Fruit fly (Drosophila melanogaster): ENCODE data around the gene CG34117.

Gene CG34117

DNA sequence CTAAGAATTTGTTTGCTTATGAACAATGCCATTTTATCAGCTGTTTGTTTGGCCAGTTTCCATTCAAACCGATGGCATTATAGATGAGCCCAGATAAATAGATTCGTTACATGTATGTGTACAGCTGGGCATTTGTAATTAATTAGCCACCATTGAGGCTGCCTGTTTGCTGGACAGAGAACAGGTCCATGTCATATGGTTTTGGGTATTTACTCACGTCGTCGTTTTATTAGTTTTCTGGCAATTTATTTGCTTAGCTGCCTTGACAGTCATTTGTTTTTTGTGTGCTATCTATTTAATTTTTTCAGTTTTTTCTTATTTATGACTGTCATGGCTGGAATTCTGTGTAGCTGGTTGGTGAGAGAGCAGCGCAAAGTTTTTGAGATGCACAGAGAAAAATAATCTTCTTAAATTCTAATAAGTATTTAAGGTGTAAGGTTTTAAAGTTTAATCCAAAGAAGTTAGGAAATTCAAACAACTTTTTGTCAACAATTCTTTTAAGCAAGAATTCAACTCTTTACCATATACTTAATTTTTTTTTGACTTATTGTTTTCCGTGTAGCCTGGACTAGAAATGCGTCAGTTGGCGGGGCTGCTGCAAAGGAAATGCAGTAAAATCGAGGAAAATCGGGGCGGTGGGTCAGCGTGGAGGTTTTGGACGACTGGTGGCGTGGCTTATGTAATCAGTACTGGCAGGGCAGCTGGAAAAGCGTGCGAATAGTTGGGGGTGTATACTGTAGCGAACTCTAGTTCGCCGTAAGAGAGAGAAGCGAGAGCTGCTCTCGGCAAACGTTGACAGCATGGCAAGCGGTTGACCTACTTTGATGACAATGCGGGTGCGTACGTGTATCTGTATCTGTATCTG is 34.9 kb upstream of the CG34117 start (continued):
- TF ChIP-seq CG8119 (GFP tag; IDR thresholded peaks at IDR 0.05) (peak; percentile 87), net (GFP tag; optimal IDR thresholded peaks at IDR 0.05) (peak; percentile 74), Gug (GFP tag; IDR thresholded peaks at IDR 0.05) (peak; percentile 84), esn (GFP tag; optimal IDR thresholded peaks at IDR 0.05) (peak; percentile 41), topi (GFP tag; optimal IDR thresholded peaks at IDR 0.05) (no peak), Sox15 (GFP tag; optimal IDR thresholded peaks at IDR 0.05) (peak; percentile 5), CG3919 (GFP tag; optimal IDR thresholded peaks at IDR 0.05) (peak; percentile 60), CG34406 (GFP tag; optimal IDR thresholded peaks at IDR 0.05) (peak; percentile 17), Ets21C (GFP tag; optimal IDR thresholded peaks at IDR 0.05) (no peak), cyc (GFP tag; optimal IDR thresholded peaks at IDR 0.05) (peak; percentile 28), fd85E (GFP tag; optimal IDR thresholded peaks at IDR 0.05) (no peak), Sox14 (GFP tag; optimal IDR thresholded peaks at IDR 0.05) (peak; percentile 39), Eip93F (GFP tag; optimal IDR thresholded peaks at IDR 0.05) (no peak), CG6163 (GFP tag; IDR thresholded peaks at IDR 0.05) (0 out of 3 replicates have a peak, but pooled peaks have one; percentile 30), CG4318 (GFP tag; optimal IDR thresholded peaks at IDR 0.05) (peak; percentile 67), CG6276 (GFP tag; optimal IDR thresholded peaks at IDR 0.05) (peak; percentile 85), vri (GFP tag; optimal IDR thresholded peaks at IDR 0.05) (peak; percentile 4), eg (GFP tag; IDR thresholded peaks at IDR 0.05) (peak; percentile 95)

DNA sequence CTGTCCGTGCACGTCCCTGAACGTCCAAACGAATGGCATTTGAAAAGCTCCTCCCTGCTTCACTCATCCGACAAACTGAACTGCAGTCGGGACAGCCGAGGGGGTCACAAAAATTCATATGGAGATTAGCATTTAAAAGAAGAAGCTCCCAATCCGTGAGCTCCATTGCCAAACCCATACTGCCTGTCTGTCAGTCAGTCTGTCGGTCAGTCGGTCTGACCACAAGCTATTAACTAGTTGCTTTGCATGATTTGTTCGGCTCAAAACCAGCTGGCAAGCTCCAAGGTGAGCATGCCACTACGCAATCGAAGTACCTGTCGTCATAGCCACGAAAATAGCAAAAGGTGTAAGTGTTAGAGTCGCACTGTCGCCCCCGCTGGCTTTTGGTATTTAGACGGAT is 33.9 kb upstream of the CG34117 start:
- no peak for TF ChIP-seq dac (GFP tag; optimal IDR thresholded peaks at IDR 0.05)
- TF ChIP-seq CG15336 (GFP tag; IDR thresholded peaks at IDR 0.05) = no peak
- no peak for TF ChIP-seq salr (GFP tag; optimal IDR thresholded peaks at IDR 0.05)
- no peak for TF ChIP-seq svp (GFP tag)
- no peak for TF ChIP-seq ss (GFP tag; optimal IDR thresholded peaks at IDR 0.05)
- no peak for TF ChIP-seq Gug (GFP tag; IDR thresholded peaks at IDR 0.05)
- no peak for TF ChIP-seq esn (GFP tag; optimal IDR thresholded peaks at IDR 0.05)
- no peak for TF ChIP-seq CG4318 (GFP tag; optimal IDR thresholded peaks at IDR 0.05)
- TF ChIP-seq OdsH (GFP tag; optimal IDR thresholded peaks at IDR 0.05) = no peak
- TF ChIP-seq fd85E (GFP tag; optimal IDR thresholded peaks at IDR 0.05) = no peak
- no peak for TF ChIP-seq CG16779 (tag; optimal IDR thresholded peaks at IDR 0.05)
- TF ChIP-seq Ets96B (tag; optimal IDR thresholded peaks at IDR 0.05) = no peak
- no peak for TF ChIP-seq Eip78C (GFP tag)
- no peak for TF ChIP-seq fd59A (GFP tag; optimal IDR thresholded peaks at IDR 0.05)
- TF ChIP-seq Eip75B (GFP tag; optimal IDR thresholded peaks at IDR 0.05) = no peak
- TF ChIP-seq CG7368 (GFP tag; optimal IDR thresholded peaks at IDR 0.05) = no peak
- TF ChIP-seq Sox102F (GFP tag; optimal IDR thresholded peaks at IDR 0.05) = no peak
- no peak for TF ChIP-seq lz (GFP tag; optimal IDR thresholded peaks at IDR 0.05)
- no peak for TF ChIP-seq CG31627 (GFP tag; optimal IDR thresholded peaks at IDR 0.05)
- no peak for TF ChIP-seq CG6854 (GFP tag; optimal IDR thresholded peaks at IDR 0.05)

DNA sequence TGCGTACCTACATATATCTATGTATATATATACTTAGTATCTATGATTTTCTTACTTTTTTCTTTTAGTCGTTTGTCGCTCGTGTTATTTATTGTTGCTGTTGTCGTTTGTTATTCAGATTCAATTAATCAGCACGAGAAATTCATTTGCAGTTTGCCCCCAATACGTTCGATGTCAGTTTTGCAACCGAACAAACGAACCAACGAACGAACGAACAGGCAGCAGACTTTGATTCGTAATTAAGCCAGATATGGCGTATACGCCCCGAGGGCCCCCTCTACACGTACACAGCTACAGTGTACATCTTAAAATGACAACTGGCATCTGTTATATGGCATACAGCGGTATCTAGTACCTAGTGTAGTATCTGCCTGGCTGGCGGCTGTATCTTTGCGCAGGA is 33.4 kb upstream of the CG34117 start:
- TF ChIP-seq topi (GFP tag; optimal IDR thresholded peaks at IDR 0.05) (no peak), Eip78C (GFP tag) (peak; percentile 27)
